Fruit fly (Drosophila melanogaster) whole organism, embryonic: ENCODE measurements around the gene CG13405.

ENCODE experiments used
- B-H2 ChIP-seq: fragments of 200-800 bp; sonication (Bioruptor generic); optimal IDR thresholded peaks from 2 replicates; lab custom pipeline; 2018; ENCODE audit warnings: missing biosample characterization, mild to moderate bottlenecking, missing genetic modification characterization
- CG10543 ChIP-seq: fragments of 200-800 bp; sonication (Bioruptor generic); optimal IDR thresholded peaks from 3 replicates; lab custom pipeline; 2017; ENCODE audit warnings: missing biosample characterization, mild to moderate bottlenecking, missing genetic modification characterization, moderate library complexity
- CG13287 ChIP-seq: fragments of 200-800 bp; sonication (Bioruptor generic); IDR thresholded peaks from 2 replicates; pipeline ENCODE4 v1.3.6; 2022; ENCODE audit warnings: missing biosample characterization, missing genetic modification characterization; ENCODE audit not compliant: partially characterized antibody
- CG13894 ChIP-seq: fragments of 200-800 bp; sonication (Bioruptor generic); optimal IDR thresholded peaks from 3 replicates; lab custom pipeline; 2018; ENCODE audit warnings: missing biosample characterization, mild to moderate bottlenecking, missing genetic modification characterization, moderate library complexity
- CG14441 ChIP-seq: fragments of 200-800 bp; sonication (Bioruptor generic); IDR thresholded peaks from 2 replicates; pipeline ENCODE4 v1.3.6; 2022; ENCODE audit warnings: missing biosample characterization, missing genetic modification characterization
- CG15514 ChIP-seq: fragments of 200-800 bp; sonication (Bioruptor generic); optimal IDR thresholded peaks from 3 replicates; lab custom pipeline; 2017; ENCODE audit warnings: missing biosample characterization, missing genetic modification characterization, mild to moderate bottlenecking, moderate library complexity, missing genetic modification reagents
- CG16813 ChIP-seq: fragments of 200-800 bp; sonication (Bioruptor generic); IDR thresholded peaks from 3 replicates; pipeline ENCODE4 v1.3.6; 2022; ENCODE audit warnings: missing biosample characterization, missing genetic modification characterization; ENCODE audit not compliant: partially characterized antibody
- CG17385 ChIP-seq: fragments of 200-800 bp; sonication (Bioruptor generic); optimal IDR thresholded peaks from 3 replicates; lab custom pipeline; 2018; ENCODE audit warnings: missing biosample characterization, mild to moderate bottlenecking, missing genetic modification characterization
- CG17912 ChIP-seq: fragments of 200-800 bp; sonication (Bioruptor generic); optimal IDR thresholded peaks from 2 replicates; lab custom pipeline; 2018; ENCODE audit warnings: missing biosample characterization, mild to moderate bottlenecking, missing genetic modification characterization
- CG2129 ChIP-seq: fragments of 200-800 bp; sonication (Bioruptor generic); IDR thresholded peaks from 2 replicates; pipeline ENCODE4 v1.3.6; 2022; ENCODE audit warnings: missing biosample characterization, missing genetic modification characterization; ENCODE audit not compliant: partially characterized antibody
- CG2199 ChIP-seq: fragments of 200-800 bp; sonication (Bioruptor generic); IDR thresholded peaks from 3 replicates; pipeline ENCODE4 v1.3.6; 2022; ENCODE audit warnings: missing biosample characterization, missing genetic modification characterization
- CG2678 ChIP-seq: fragments of 200-800 bp; sonication (Bioruptor generic); optimal IDR thresholded peaks from 3 replicates; lab custom pipeline; 2019; ENCODE audit warnings: missing biosample characterization, mild to moderate bottlenecking, missing genetic modification characterization, moderate library complexity
- CG30431 ChIP-seq: fragments of 200-800 bp; sonication (Bioruptor generic); optimal IDR thresholded peaks from 2 replicates; lab custom pipeline; 2017; ENCODE audit warnings: missing biosample characterization, missing genetic modification characterization
- CG34224 ChIP-seq: fragments of 200-800 bp; sonication (Bioruptor generic); IDR thresholded peaks from 3 replicates; pipeline ENCODE4 v1.3.6; 2022; ENCODE audit warnings: missing biosample characterization, missing genetic modification characterization; ENCODE audit not compliant: partially characterized antibody
- CG34376 ChIP-seq: fragments of 200-800 bp; sonication (Bioruptor generic); optimal IDR thresholded peaks from 2 replicates; lab custom pipeline; 2018; ENCODE audit warnings: missing biosample characterization, mild to moderate bottlenecking, missing genetic modification characterization
- CG4360 ChIP-seq: fragments of 200-800 bp; sonication (Bioruptor generic); IDR thresholded peaks from 2 replicates; pipeline ENCODE4 v1.3.6; 2022; ENCODE audit warnings: missing biosample characterization, missing genetic modification characterization
- CG5245 ChIP-seq: fragments of 200-800 bp; sonication (Bioruptor generic); optimal IDR thresholded peaks from 3 replicates; lab custom pipeline; 2016; ENCODE audit warnings: missing biosample characterization, missing genetic modification characterization
- CG6272 ChIP-seq: fragments of 200-800 bp; sonication (Bioruptor generic); IDR thresholded peaks from 2 replicates; pipeline ENCODE4 v1.3.6; 2022; ENCODE audit warnings: missing biosample characterization, missing genetic modification characterization
- CG6791 ChIP-seq: fragments of 200-800 bp; sonication (Bioruptor generic); IDR thresholded peaks from 3 replicates; pipeline ENCODE4 v1.3.6; 2022; ENCODE audit warnings: missing biosample characterization, missing genetic modification characterization; ENCODE audit not compliant: partially characterized antibody
- CG8281 ChIP-seq: fragments of 200-800 bp; sonication (Bioruptor generic); optimal IDR thresholded peaks from 2 replicates; lab custom pipeline; 2018; ENCODE audit warnings: missing biosample characterization, mild to moderate bottlenecking, missing genetic modification characterization, moderate library complexity
- CG8290 ChIP-seq, 3 experiments: fragments of 200-800 bp; sonication (Bioruptor generic); optimal IDR thresholded peaks; 2 replicates each; lab custom pipeline; 2016 to 2019; ENCODE audit warnings: missing biosample characterization in 3 of 3, missing genetic modification characterization in 3 of 3, mild to moderate bottlenecking in 2 of 3, moderate library complexity in 1 of 3
- CG9932 ChIP-seq: fragments of 200-800 bp; sonication (Bioruptor generic); IDR thresholded peaks from 2 replicates; pipeline ENCODE4 v1.3.6; 2022; ENCODE audit warnings: missing biosample characterization, missing genetic modification characterization
- D19B ChIP-seq: fragments of 200-800 bp; sonication (Bioruptor generic); optimal IDR thresholded peaks from 2 replicates; lab custom pipeline; 2017; ENCODE audit warnings: missing biosample characterization, mild to moderate bottlenecking, missing genetic modification characterization
- Dbx ChIP-seq: fragments of 200-800 bp; sonication (Bioruptor generic); IDR thresholded peaks from 3 replicates; pipeline ENCODE4 v1.3.6; 2022; ENCODE audit warnings: missing biosample characterization, missing genetic modification characterization
- Deaf1 ChIP-seq: fragments of 200-800 bp; optimal IDR thresholded peaks from 3 replicates; lab custom pipeline; 2019; ENCODE audit warnings: missing biosample characterization, mild to moderate bottlenecking, missing genetic modification characterization, moderate library complexity
- HLH3B ChIP-seq: fragments of 200-800 bp; sonication (Bioruptor generic); IDR thresholded peaks from 2 replicates; pipeline ENCODE4 v1.3.6; 2022; ENCODE audit warnings: missing biosample characterization, missing genetic modification characterization
- Hey ChIP-seq: fragments of 200-800 bp; sonication (Bioruptor generic); optimal IDR thresholded peaks from 3 replicates; lab custom pipeline; 2018; ENCODE audit warnings: missing biosample characterization, mild to moderate bottlenecking, missing genetic modification characterization
- Lhr ChIP-seq: fragments of 200-800 bp; sonication (Bioruptor generic); optimal IDR thresholded peaks from 3 replicates; lab custom pipeline; 2017; ENCODE audit warnings: mild to moderate bottlenecking, missing biosample characterization, missing genetic modification reagents, missing genetic modification characterization
- Lpt ChIP-seq: fragments of >200 bp; optimal IDR thresholded peaks from 2 replicates; lab custom pipeline; 2018; ENCODE audit warnings: missing biosample characterization, missing genetic modification characterization
- Med ChIP-seq: fragments of 200-800 bp; sonication (Bioruptor generic); peaks from one replicate; lab custom pipeline; 2016; ENCODE audit warnings: missing biosample characterization, missing genetic modification characterization, mild to moderate bottlenecking, inconsistent platforms, moderate library complexity
- NFAT ChIP-seq: fragments of 200-800 bp; sonication (Bioruptor generic); IDR thresholded peaks from 2 replicates; pipeline ENCODE4 v1.3.6; 2022; ENCODE audit warnings: missing biosample characterization, missing genetic modification characterization
- Pdp1 ChIP-seq, 2 experiments: fragments of 200-800 bp; sonication (Bioruptor generic); optimal IDR thresholded peaks; 3 replicates each; lab custom pipeline; 2016; ENCODE audit warnings: missing biosample characterization in 2 of 2, missing genetic modification characterization in 2 of 2, mild to moderate bottlenecking in 1 of 2, moderate library complexity in 1 of 2
- Stat92E ChIP-seq, 3 experiments: fragments of >200 bp in 2 of 3; fragments of 200-800 bp in 1 of 3; sonication (Bioruptor generic) in 1 of 3; optimal IDR thresholded peaks; 2 replicates each; lab custom pipeline; 2017 to 2019; ENCODE audit warnings: missing biosample characterization in 3 of 3, missing genetic modification characterization in 3 of 3, mild to moderate bottlenecking in 1 of 3, moderate library complexity in 1 of 3
- bsh ChIP-seq, 2 experiments: fragments of 200-800 bp; sonication (Bioruptor generic); optimal IDR thresholded peaks; 2 replicates each; lab custom pipeline; 2017 to 2018; ENCODE audit warnings: mild to moderate bottlenecking in 2 of 2, missing biosample characterization in 2 of 2, missing genetic modification characterization in 2 of 2, moderate library complexity in 1 of 2
- chinmo ChIP-seq: fragments of 200-800 bp; sonication (Bioruptor generic); IDR thresholded peaks from 4 replicates; pipeline ENCODE4 v1.3.6; 2022; ENCODE audit warnings: missing biosample characterization, missing genetic modification characterization; ENCODE audit not compliant: partially characterized antibody
- crol ChIP-seq: fragments of 200-800 bp; sonication (Bioruptor generic); IDR thresholded peaks from 2 replicates; pipeline ENCODE4 v1.3.6; 2022; ENCODE audit warnings: missing biosample characterization, missing genetic modification characterization
- cwo ChIP-seq: fragments of 200-800 bp; sonication (Bioruptor generic); optimal IDR thresholded peaks from 3 replicates; lab custom pipeline; 2017; ENCODE audit warnings: missing biosample characterization, missing genetic modification characterization, mild to moderate bottlenecking, moderate library complexity, missing genetic modification reagents
- exex ChIP-seq: fragments of 200-800 bp; sonication (Bioruptor generic); optimal IDR thresholded peaks from 4 replicates; lab custom pipeline; 2018; ENCODE audit warnings: missing biosample characterization, mild to moderate bottlenecking, missing genetic modification characterization, moderate library complexity
- ftz-f1 ChIP-seq: fragments of 200-800 bp; sonication (Bioruptor generic); optimal IDR thresholded peaks from 2 replicates; lab custom pipeline; 2016; ENCODE audit warnings: missing biosample characterization, missing genetic modification characterization
- kni ChIP-seq: fragments of 200-800 bp; sonication (Bioruptor generic); optimal IDR thresholded peaks from 3 replicates; lab custom pipeline; 2017; ENCODE audit warnings: mild to moderate bottlenecking, missing biosample characterization, missing genetic modification reagents, missing genetic modification characterization
- luna ChIP-seq: fragments of 200-800 bp; sonication (Bioruptor generic); optimal IDR thresholded peaks from 2 replicates; lab custom pipeline; 2016; ENCODE audit warnings: missing biosample characterization, missing genetic modification characterization
- mirr ChIP-seq: fragments of 200-800 bp; sonication (Bioruptor generic); optimal IDR thresholded peaks from 3 replicates; lab custom pipeline; 2018; ENCODE audit warnings: missing biosample characterization, mild to moderate bottlenecking, missing genetic modification characterization
- nau ChIP-seq: fragments of 200-800 bp; sonication (Bioruptor generic); optimal IDR thresholded peaks from 3 replicates; lab custom pipeline; 2017; ENCODE audit warnings: missing biosample characterization, mild to moderate bottlenecking, missing genetic modification characterization, missing genetic modification reagents
- pan ChIP-seq, 4 experiments: fragments of >200 bp in 3 of 4; fragments of 200-800 bp in 1 of 4; sonication (Bioruptor generic) in 1 of 4; optimal IDR thresholded peaks in 3 of 4; IDR thresholded peaks in 1 of 4; 2 replicates each; pipeline versions ENCODE4 v1.3.6 to Lab custom; 2017 to 2022; ENCODE audit warnings: missing biosample characterization in 2 of 4, missing genetic modification characterization in 2 of 4, mixed read lengths in 1 of 4
- sug ChIP-seq: fragments of 200-800 bp; optimal IDR thresholded peaks from 2 replicates; lab custom pipeline; 2019; ENCODE audit warnings: missing biosample characterization, mild to moderate bottlenecking, missing genetic modification characterization, moderate library complexity
- tx ChIP-seq: fragments of 200-800 bp; sonication (Bioruptor generic); optimal IDR thresholded peaks from 2 replicates; lab custom pipeline; 2016; ENCODE audit warnings: missing biosample characterization, missing genetic modification characterization
- z ChIP-seq: fragments of 200-800 bp; sonication (Bioruptor generic); IDR thresholded peaks from 3 replicates; pipeline ENCODE4 v1.3.6; 2022; ENCODE audit warnings: missing biosample characterization, missing genetic modification characterization

Gene CG13405

dm6 chr3L:91933-92332 is 16.8 kb upstream of the CG13405 start:
- 0 out of 2 replicates have a peak, but pooled peaks have one; percentile 24 for TF ChIP-seq CG9932 (GFP tag; lab: Robert Waterston, UW)
- TF ChIP-seq HLH3B (GFP tag; lab: Robert Waterston, UW) = 0 out of 2 replicates have a peak, but pooled peaks have one; percentile 10
- peak; percentile 69 for TF ChIP-seq sug (tag; lab: Kevin White, UChicago)
- TF ChIP-seq Med (GFP tag; lab: Kevin White, UChicago) = peak; percentile 84
- TF ChIP-seq Lhr (GFP tag; lab: Kevin White, UChicago) = no peak
- TF ChIP-seq CG30431 (GFP tag; lab: Kevin White, UChicago) = no peak
- peak; percentile 15; the same call in 1 of the 2 replicates for TF ChIP-seq CG13287 (GFP tag; lab: Robert Waterston, UW)
- TF ChIP-seq chinmo (GFP tag; lab: Robert Waterston, UW) = peak; percentile 81; the same call in 1 of the 4 replicates
- peak; percentile 14 for TF ChIP-seq D19B (GFP tag; lab: Kevin White, UChicago)
- peak; percentile 23 for TF ChIP-seq CG15514 (GFP tag; lab: Kevin White, UChicago)
- no peak for TF ChIP-seq CG17912 (GFP tag; lab: Kevin White, UChicago)
- TF ChIP-seq Stat92E (GFP tag; optimal IDR thresholded peaks at IDR 0.05; lab: Kevin White, UChicago) = no peak
- TF ChIP-seq luna = no peak
- TF ChIP-seq Deaf1 (tag; lab: Kevin White, UChicago) = peak; percentile 45
- peak; percentile 94 for TF ChIP-seq Hey (tag; lab: Kevin White, UChicago)
- peak; percentile 85 for TF ChIP-seq crol (GFP tag; lab: Robert Waterston, UW)
- no peak for TF ChIP-seq pan (optimal IDR thresholded peaks at IDR 0.05; lab: Kevin White, UChicago)
- TF ChIP-seq pan (GFP tag; optimal IDR thresholded peaks at IDR 0.05 in 1 of 2, IDR thresholded peaks at IDR 0.05 in 1 of 2) = peak in 1 of 2 experiments; percentile 55
- peak; percentile 6 for TF ChIP-seq CG2678 (tag; lab: Kevin White, UChicago)
- peak; percentile 23 for TF ChIP-seq kni (GFP tag; lab: Kevin White, UChicago)
- TF ChIP-seq ftz-f1 (GFP tag; lab: Kevin White, UChicago) = peak; percentile 62
- peak; percentile 61 for TF ChIP-seq CG10543 (GFP tag; lab: Kevin White, UChicago)
- TF ChIP-seq bsh (GFP tag; optimal IDR thresholded peaks at IDR 0.05; lab: Kevin White, UChicago) = no peak
- TF ChIP-seq z (GFP tag; lab: Robert Waterston, UW) = peak; percentile 62; the same call in 1 of the 3 replicates
- no peak for TF ChIP-seq CG6272 (GFP tag; lab: Robert Waterston, UW)
- peak; percentile 98 for TF ChIP-seq cwo (GFP tag; lab: Kevin White, UChicago)
- peak; percentile 78 for TF ChIP-seq mirr (GFP tag; lab: Kevin White, UChicago)
- TF ChIP-seq CG8281 (tag; lab: Kevin White, UChicago) = peak; percentile 72
- TF ChIP-seq CG34376 = peak; percentile 49
- TF ChIP-seq CG2129 (GFP tag; lab: Robert Waterston, UW) = no peak
- no peak for TF ChIP-seq CG6791 (GFP tag; lab: Robert Waterston, UW)
- TF ChIP-seq NFAT (GFP tag; lab: Robert Waterston, UW) = 0 out of 2 replicates have a peak, but pooled peaks have one; percentile 18
- TF ChIP-seq Pdp1 (GFP tag; optimal IDR thresholded peaks at IDR 0.05; lab: Kevin White, UChicago) = peak in 1 of 2 experiments; percentile 89
- peak; percentile 67 for TF ChIP-seq exex (tag; lab: Kevin White, UChicago)
- TF ChIP-seq Lpt (GFP tag; lab: Kevin White, UChicago) = no peak
- no peak for TF ChIP-seq CG14441 (GFP tag; lab: Robert Waterston, UW)
- peak; percentile 27 for TF ChIP-seq CG13894
- TF ChIP-seq CG8290 (GFP tag; optimal IDR thresholded peaks at IDR 0.05; lab: Kevin White, UChicago) = no peak
- TF ChIP-seq CG8290 (tag; optimal IDR thresholded peaks at IDR 0.05; lab: Kevin White, UChicago) = peak in 1 of 2 experiments; percentile 40
- TF ChIP-seq CG17385 (GFP tag; lab: Kevin White, UChicago) = no peak
- peak; percentile 7 for TF ChIP-seq nau (GFP tag; lab: Kevin White, UChicago)
- 0 out of 2 replicates have a peak, but pooled peaks have one; percentile 44 for TF ChIP-seq CG4360 (GFP tag; lab: Robert Waterston, UW)
- TF ChIP-seq CG16813 (GFP tag; lab: Robert Waterston, UW) = no peak
- no peak for TF ChIP-seq tx (GFP tag; lab: Kevin White, UChicago)
- peak; percentile 16 for TF ChIP-seq B-H2 (GFP tag; lab: Kevin White, UChicago)
- TF ChIP-seq CG34224 (GFP tag; lab: Robert Waterston, UW) = 0 out of 3 replicates have a peak, but pooled peaks have one; percentile 32
- TF ChIP-seq CG2199 (GFP tag; lab: Robert Waterston, UW) = peak; percentile 97
- no peak for TF ChIP-seq CG5245
- TF ChIP-seq Dbx = no peak
